Worm (Caenorhabditis elegans) whole organism, L2 larva: ENCODE results near the gene F35E8.2.
A peak's percentile ranks its signal among the peaks of the same experiment; 100 is the strongest.

Experiments
- C34F6.9 ChIP-seq: fragments of 150-350 bp; optimal IDR thresholded peaks from 2 replicates; lab custom pipeline; 2014; ENCODE audit warnings: missing biosample characterization, missing genetic modification characterization
- F13H6.1 ChIP-seq: sonication (generic microtip); optimal IDR thresholded peaks from 2 replicates; lab custom pipeline; 2016; ENCODE audit warnings: missing genetic modification characterization, missing compliant biosample characterization
- R02D3.7 ChIP-seq: fragments of 150-350 bp; optimal IDR thresholded peaks from 2 replicates; lab custom pipeline; 2014; ENCODE audit warnings: missing biosample characterization, missing genetic modification characterization
- Y55F3AM.14 ChIP-seq: fragments of 200-800 bp; sonication (Bioruptor generic); optimal IDR thresholded peaks from 2 replicates; lab custom pipeline; 2018; ENCODE audit warnings: mild to moderate bottlenecking, missing genetic modification characterization, missing compliant biosample characterization
- alr-1 ChIP-seq: fragments of 150-350 bp; optimal IDR thresholded peaks from 2 replicates; lab custom pipeline; 2014; ENCODE audit warnings: missing biosample characterization, missing genetic modification characterization
- aly-2 ChIP-seq: fragments of 150-350 bp; optimal IDR thresholded peaks from 2 replicates; lab custom pipeline; 2014; ENCODE audit warnings: missing biosample characterization, missing genetic modification characterization
- ama-1 ChIP-seq: fragments of 150-350 bp; optimal IDR thresholded peaks from 2 replicates; lab custom pipeline; 2018; ENCODE audit warnings: inconsistent platforms
- blmp-1 ChIP-seq: sonication (generic microtip); optimal IDR thresholded peaks from 2 replicates; lab custom pipeline; 2017; ENCODE audit warnings: missing genetic modification characterization, mild to moderate bottlenecking, missing compliant biosample characterization, antibody characterized with exemption, moderate library complexity; ENCODE audit not compliant: insufficient read depth
- ceh-16 ChIP-seq: fragments of 150-350 bp; optimal IDR thresholded peaks from 2 replicates; lab custom pipeline; 2014; ENCODE audit warnings: missing biosample characterization, missing genetic modification characterization
- ceh-82 ChIP-seq: fragments of 150-350 bp; optimal IDR thresholded peaks from 2 replicates; lab custom pipeline; 2014; ENCODE audit warnings: missing biosample characterization, missing genetic modification characterization
- crh-2 ChIP-seq: sonication (generic microtip); optimal IDR thresholded peaks from 2 replicates; lab custom pipeline; 2017; ENCODE audit warnings: missing biosample characterization, missing genetic modification characterization
- dmd-4 ChIP-seq: sonication (generic microtip); optimal IDR thresholded peaks from 2 replicates; lab custom pipeline; 2017; ENCODE audit warnings: missing biosample characterization, missing genetic modification characterization
- egl-27 ChIP-seq: sonication (generic microtip); optimal IDR thresholded peaks from 3 replicates; lab custom pipeline; 2017; ENCODE audit warnings: missing biosample characterization, missing genetic modification reagents, missing genetic modification characterization
- elt-1 ChIP-seq: fragments of 150-350 bp; optimal IDR thresholded peaks from 2 replicates; lab custom pipeline; 2014; ENCODE audit warnings: missing biosample characterization, missing genetic modification characterization
- elt-3 ChIP-seq: sonication (generic microtip); optimal IDR thresholded peaks from 2 replicates; lab custom pipeline; 2017; ENCODE audit warnings: missing biosample characterization, missing genetic modification characterization
- fos-1 ChIP-seq: fragments of 150-350 bp; optimal IDR thresholded peaks from 2 replicates; lab custom pipeline; 2014; ENCODE audit warnings: missing biosample characterization, missing genetic modification characterization
- gmeb-1 ChIP-seq: fragments of 150-350 bp; optimal IDR thresholded peaks from 2 replicates; lab custom pipeline; 2014; ENCODE audit warnings: missing biosample characterization, missing genetic modification characterization
- lin-13 ChIP-seq: fragments of 150-350 bp; optimal IDR thresholded peaks from 2 replicates; lab custom pipeline; 2014; ENCODE audit warnings: missing biosample characterization, missing genetic modification reagents, missing genetic modification characterization
- lin-39 ChIP-seq: fragments of 150-350 bp; optimal IDR thresholded peaks from 2 replicates; lab custom pipeline; 2014; ENCODE audit warnings: missing biosample characterization, missing genetic modification reagents, missing genetic modification characterization
- lsy-2 ChIP-seq, 2 experiments: fragments of 150-350 bp in 1 of 2; sonication (generic microtip) in 1 of 2; optimal IDR thresholded peaks; 2 replicates each; lab custom pipeline; 2014 to 2017; ENCODE audit warnings: missing biosample characterization in 2 of 2, missing genetic modification characterization in 2 of 2
- mab-5 ChIP-seq: fragments of 150-350 bp; optimal IDR thresholded peaks from 2 replicates; lab custom pipeline; 2014; ENCODE audit warnings: missing biosample characterization, missing genetic modification characterization
- mbf-1 ChIP-seq: sonication (generic microtip); optimal IDR thresholded peaks from 2 replicates; lab custom pipeline; 2017; ENCODE audit warnings: missing biosample characterization, missing genetic modification characterization
- mdl-1 ChIP-seq, 2 experiments: fragments of 150-350 bp in 1 of 2; sonication (generic microtip) in 1 of 2; optimal IDR thresholded peaks; 2 replicates each; lab custom pipeline; 2017; ENCODE audit warnings: missing biosample characterization in 2 of 2, missing genetic modification characterization in 2 of 2
- nhr-11 ChIP-seq: fragments of 150-350 bp; optimal IDR thresholded peaks from 2 replicates; lab custom pipeline; 2014; ENCODE audit warnings: missing biosample characterization, missing genetic modification characterization
- nhr-12 ChIP-seq: fragments of 150-350 bp; optimal IDR thresholded peaks from 2 replicates; lab custom pipeline; 2014; ENCODE audit warnings: missing biosample characterization, missing genetic modification characterization
- nhr-129 ChIP-seq: fragments of 150-350 bp; optimal IDR thresholded peaks from 2 replicates; lab custom pipeline; 2014; ENCODE audit warnings: missing biosample characterization, missing genetic modification characterization
- nhr-21 ChIP-seq: fragments of 150-350 bp; optimal IDR thresholded peaks from 2 replicates; lab custom pipeline; 2014; ENCODE audit warnings: missing biosample characterization, missing genetic modification characterization
- nhr-23 ChIP-seq: fragments of 150-350 bp; optimal IDR thresholded peaks from 2 replicates; lab custom pipeline; 2014; ENCODE audit warnings: missing biosample characterization, missing genetic modification reagents, missing genetic modification characterization
- nhr-237 ChIP-seq: fragments of 150-350 bp; optimal IDR thresholded peaks from 2 replicates; lab custom pipeline; 2014; ENCODE audit warnings: missing biosample characterization, missing genetic modification characterization
- nhr-25 ChIP-seq: fragments of 150-350 bp; sonication (generic microtip); optimal IDR thresholded peaks from 3 replicates; lab custom pipeline; 2014; ENCODE audit warnings: missing biosample characterization, missing genetic modification characterization
- nhr-6 ChIP-seq: fragments of 150-350 bp; optimal IDR thresholded peaks from 2 replicates; lab custom pipeline; 2014; ENCODE audit warnings: missing biosample characterization, missing genetic modification characterization
- sem-4 ChIP-seq: fragments of 150-350 bp; optimal IDR thresholded peaks from 2 replicates; lab custom pipeline; 2014; ENCODE audit warnings: missing biosample characterization, missing genetic modification reagents, missing genetic modification characterization
- skn-1 ChIP-seq: sonication (generic microtip); optimal IDR thresholded peaks from 2 replicates; lab custom pipeline; 2017; ENCODE audit warnings: missing biosample characterization, missing genetic modification characterization
- sma-9 ChIP-seq, 2 experiments: fragments of 150-350 bp in 1 of 2; sonication (generic microtip) in 1 of 2; optimal IDR thresholded peaks; 2 replicates each; lab custom pipeline; 2014 to 2016; ENCODE audit warnings: missing genetic modification characterization in 2 of 2, mild to moderate bottlenecking in 1 of 2, missing biosample characterization in 1 of 2, missing compliant biosample characterization in 1 of 2, missing genetic modification reagents in 1 of 2, moderate library complexity in 1 of 2
- snpc-4 ChIP-seq: fragments of 150-350 bp; optimal IDR thresholded peaks from 2 replicates; lab custom pipeline; 2014; ENCODE audit warnings: missing biosample characterization, missing genetic modification characterization
- unc-39 ChIP-seq: fragments of 150-350 bp; optimal IDR thresholded peaks from 2 replicates; lab custom pipeline; 2014; ENCODE audit warnings: missing biosample characterization, missing genetic modification characterization
- unc-55 ChIP-seq: fragments of 150-350 bp; sonication (generic microtip); optimal IDR thresholded peaks from 3 replicates; lab custom pipeline; 2014; ENCODE audit warnings: missing biosample characterization, missing genetic modification reagents, missing genetic modification characterization
- unc-62 ChIP-seq: fragments of 150-350 bp; optimal IDR thresholded peaks from 2 replicates; lab custom pipeline; 2014; ENCODE audit warnings: missing biosample characterization, missing genetic modification reagents, missing genetic modification characterization
- zag-1 ChIP-seq: fragments of 150-350 bp; optimal IDR thresholded peaks from 2 replicates; lab custom pipeline; 2014; ENCODE audit warnings: missing biosample characterization, missing genetic modification characterization
- ztf-11 ChIP-seq: sonication (generic microtip); optimal IDR thresholded peaks from 2 replicates; lab custom pipeline; 2017; ENCODE audit warnings: missing biosample characterization, missing genetic modification characterization
- ztf-4 ChIP-seq: fragments of 150-350 bp; optimal IDR thresholded peaks from 2 replicates; lab custom pipeline; 2014; ENCODE audit warnings: missing biosample characterization, missing genetic modification characterization

F35E8.2 gene

ce11 chrV:15915919-15916318 is 10.5 kb downstream of the F35E8.2 start, which contains the start of gene gst-38:
Gene gst-38, minus strand, starts transcription at chrV:15916070.
- TF ChIP-seq fos-1 (peak; percentile 63), ceh-16 (tag; lab: Kevin White, UChicago) (no peak), sma-9 (GFP tag; optimal IDR thresholded peaks at IDR 0.05; lab: Kevin White, UChicago) (peak; percentile 57), sma-9 (tag; optimal IDR thresholded peaks at IDR 0.05; lab: Kevin White, UChicago) (no peak), crh-2 (tag; lab: Kevin White, UChicago) (peak; percentile 30), lin-13 (GFP tag; lab: Kevin White, UChicago) (no peak), F13H6.1 (no peak)

- no peak for TF ChIP-seq snpc-4 (tag; lab: Kevin White, UChicago)
- TF ChIP-seq nhr-21, result no peak
- TF ChIP-seq elt-1 (tag; lab: Kevin White, UChicago), result no peak
- TF ChIP-seq ztf-11 (tag; lab: Kevin White, UChicago), result no peak
- TF ChIP-seq nhr-129 (tag; lab: Kevin White, UChicago), result no peak
- TF ChIP-seq skn-1 (tag; lab: Kevin White, UChicago), result no peak
- TF ChIP-seq mdl-1 (tag; optimal IDR thresholded peaks at IDR 0.05; lab: Kevin White, UChicago), result no peak
- TF ChIP-seq sma-9 (GFP tag; optimal IDR thresholded peaks at IDR 0.05; lab: Kevin White, UChicago), result no peak
- TF ChIP-seq sma-9 (tag; optimal IDR thresholded peaks at IDR 0.05; lab: Kevin White, UChicago), result no peak
- no peak for TF ChIP-seq ceh-16 (tag; lab: Kevin White, UChicago)
- no peak for TF ChIP-seq nhr-11 (tag; lab: Kevin White, UChicago)
- TF ChIP-seq Y55F3AM.14 (GFP tag; lab: Kevin White, UChicago), result no peak
- no peak for TF ChIP-seq fos-1
- TF ChIP-seq lin-13 (GFP tag; lab: Kevin White, UChicago), result no peak
- no peak for TF ChIP-seq nhr-25 (tag; lab: Kevin White, UChicago)
- no peak for TF ChIP-seq lsy-2 (tag; optimal IDR thresholded peaks at IDR 0.05; lab: Kevin White, UChicago)
- TF ChIP-seq blmp-1 (tag; lab: Kevin White, UChicago), result no peak
- TF ChIP-seq mab-5 (tag; lab: Kevin White, UChicago), result no peak
- TF ChIP-seq ama-1, result no peak
- TF ChIP-seq, all 48 proteins: peak for 0
Measured at ce11 chrV:15917458-15917857, 12.0 kb downstream of the F35E8.2 start, which contains the start of gene F35E8.9. Gene F35E8.9, minus strand, starts transcription at chrV:15917558.

- TF ChIP-seq crh-2 (tag; lab: Kevin White, UChicago) (no peak), nhr-21 (no peak), gmeb-1 (tag; lab: Kevin White, UChicago) (no peak), ceh-82 (tag; lab: Kevin White, UChicago) (no peak), zag-1 (tag; lab: Kevin White, UChicago) (no peak), egl-27 (tag; lab: Kevin White, UChicago) (no peak), aly-2 (no peak), unc-39 (tag; lab: Kevin White, UChicago) (no peak), nhr-25 (tag; lab: Kevin White, UChicago) (no peak)
- TF ChIP-seq, all 48 proteins: peak for 0
Measured at ce11 chrV:15920273-15920672, 14.8 kb downstream of the F35E8.2 start, which contains the start of gene F35E8.10. Gene F35E8.10, minus strand, starts transcription at chrV:15920373.

DNA sequence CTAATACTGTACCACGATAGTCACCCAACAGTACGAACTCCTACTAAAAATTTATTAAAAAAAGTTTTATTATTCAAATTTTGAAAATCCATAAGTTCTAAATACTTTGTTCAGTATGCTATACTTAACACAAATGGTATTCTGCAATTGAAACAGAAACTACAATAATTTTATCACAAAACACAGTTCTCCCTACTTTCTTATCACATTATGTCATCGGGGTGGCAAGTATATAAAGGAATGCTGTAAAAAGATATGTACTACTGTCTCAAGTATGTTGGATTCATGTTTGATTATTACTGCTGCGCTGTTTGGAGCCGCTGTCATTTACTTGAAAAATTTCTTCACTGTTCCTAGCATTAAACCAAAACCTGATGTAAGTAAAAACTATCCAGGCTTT is 15.6 kb downstream of the F35E8.2 start, which contains the start of gene cdr-1:
TSS of gene cdr-1 (plus strand) at position 208 of the 400 bp plus-strand sequence.
- TF ChIP-seq sem-4 (tag; lab: Kevin White, UChicago) (no peak), ztf-4 (tag; lab: Kevin White, UChicago) (no peak), zag-1 (tag; lab: Kevin White, UChicago) (no peak), mab-5 (tag; lab: Kevin White, UChicago) (no peak), ceh-16 (tag; lab: Kevin White, UChicago) (no peak), mbf-1 (tag; lab: Kevin White, UChicago) (no peak), C34F6.9 (tag; lab: Kevin White, UChicago) (no peak), ceh-82 (tag; lab: Kevin White, UChicago) (no peak), nhr-237 (tag; lab: Kevin White, UChicago) (no peak), mdl-1 (tag; optimal IDR thresholded peaks at IDR 0.05; lab: Kevin White, UChicago) (no peak), lsy-2 (tag; optimal IDR thresholded peaks at IDR 0.05; lab: Kevin White, UChicago) (no peak), elt-3 (tag; lab: Kevin White, UChicago) (no peak), unc-55 (GFP tag; lab: Kevin White, UChicago) (no peak)

DNA sequence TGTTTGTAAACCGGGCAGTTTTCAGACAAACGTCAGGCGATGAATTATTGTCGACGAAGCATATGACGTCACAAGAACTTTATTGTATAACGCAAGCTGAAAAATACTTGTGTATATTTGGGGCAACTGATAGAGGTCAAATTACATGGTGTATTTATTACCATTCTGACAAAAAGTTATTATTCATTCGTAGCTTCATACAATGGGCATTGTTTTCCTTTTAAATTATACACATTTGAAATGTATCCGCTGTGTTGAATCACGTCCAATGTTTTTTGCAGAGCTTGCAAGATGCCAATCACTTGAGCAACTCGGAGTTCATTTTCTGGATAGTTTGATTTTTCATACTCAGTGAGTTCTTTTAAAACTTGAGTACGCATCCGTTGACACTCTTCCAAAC is 17.5 kb downstream of the F35E8.2 start, which contains the start of gene F35E8.13:
TSS of gene F35E8.13 (plus strand) at position 301 of the 400 bp plus-strand sequence.
- TF ChIP-seq elt-1 (tag; lab: Kevin White, UChicago) (no peak), mdl-1 (tag; optimal IDR thresholded peaks at IDR 0.05; lab: Kevin White, UChicago) (no peak), unc-39 (tag; lab: Kevin White, UChicago) (no peak), mab-5 (tag; lab: Kevin White, UChicago) (no peak), alr-1 (no peak), ceh-82 (tag; lab: Kevin White, UChicago) (no peak), egl-27 (tag; lab: Kevin White, UChicago) (no peak), nhr-6 (tag; lab: Kevin White, UChicago) (no peak), ztf-11 (tag; lab: Kevin White, UChicago) (no peak), lin-39 (tag; lab: Kevin White, UChicago) (no peak), unc-62 (GFP tag; lab: Kevin White, UChicago) (no peak), gmeb-1 (tag; lab: Kevin White, UChicago) (no peak), ztf-4 (tag; lab: Kevin White, UChicago) (no peak), R02D3.7 (tag; lab: Kevin White, UChicago) (no peak), dmd-4 (tag; lab: Kevin White, UChicago) (no peak), sem-4 (tag; lab: Kevin White, UChicago) (no peak), nhr-12 (tag; lab: Kevin White, UChicago) (no peak), nhr-23 (tag; lab: Kevin White, UChicago) (no peak)
- TF ChIP-seq, all 48 proteins: peak for 0
